Fruit fly (Drosophila melanogaster) whole organism, adult: ENCODE results near the gene SrpRbeta.

ENCODE experiments used
- CG7101 ChIP-seq: fragments of 200-800 bp; sonication (Bioruptor generic); optimal IDR thresholded peaks from 2 replicates; lab custom pipeline; 2018; ENCODE audit warnings: missing biosample characterization, mild to moderate bottlenecking, missing genetic modification characterization, moderate library complexity
- kay ChIP-seq: fragments of 200-800 bp; sonication (Bioruptor generic); peaks from one replicate; lab custom pipeline; 2016; ENCODE audit warnings: missing biosample characterization, missing genetic modification characterization, borderline replicate concordance
- pad ChIP-seq: fragments of 200-800 bp; sonication (Bioruptor generic); optimal IDR thresholded peaks from 3 replicates; lab custom pipeline; 2017; ENCODE audit warnings: missing biosample characterization, missing genetic modification characterization, mild to moderate bottlenecking, moderate library complexity, missing genetic modification reagents

DNA sequence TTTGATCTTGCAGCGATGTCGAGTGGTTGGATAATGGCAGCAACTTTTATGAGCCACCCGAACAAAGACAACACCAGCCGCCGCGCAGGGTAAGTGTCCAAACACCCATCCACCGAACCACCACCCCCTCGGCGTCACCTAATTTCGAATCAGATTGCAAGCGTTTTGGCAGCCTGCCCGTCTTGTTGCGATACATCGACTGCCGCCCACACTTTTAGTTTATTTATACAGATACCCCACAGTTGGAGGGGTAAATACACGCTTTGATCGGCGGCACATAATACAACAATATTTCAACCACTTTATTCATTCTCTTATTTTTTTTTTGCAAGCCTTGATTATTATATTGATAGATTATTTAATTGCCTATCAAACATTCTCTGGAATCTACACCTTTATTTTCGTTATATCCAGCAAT lies 43.0 kb upstream of the SrpRbeta start:
- TF ChIP-seq CG7101 (tag; lab: Kevin White, UChicago), result peak; percentile 4
- TF ChIP-seq pad (GFP tag; lab: Kevin White, UChicago), result no peak
- TF ChIP-seq kay (GFP tag; lab: Kevin White, UChicago), result peak; percentile 73
